Worm (Caenorhabditis elegans) whole organism, L2 larva: ENCODE data around the gene gst-32.

Experiments
- C34F6.9 ChIP-seq: fragments of 150-350 bp; optimal IDR thresholded peaks from 2 replicates; lab custom pipeline; 2014; ENCODE audit warnings: missing biosample characterization, missing genetic modification characterization
- alr-1 ChIP-seq: fragments of 150-350 bp; optimal IDR thresholded peaks from 2 replicates; lab custom pipeline; 2014; ENCODE audit warnings: missing biosample characterization, missing genetic modification characterization
- blmp-1 ChIP-seq: sonication (generic microtip); optimal IDR thresholded peaks from 2 replicates; lab custom pipeline; 2017; ENCODE audit warnings: missing genetic modification characterization, mild to moderate bottlenecking, missing compliant biosample characterization, antibody characterized with exemption, moderate library complexity; ENCODE audit not compliant: insufficient read depth
- egl-27 ChIP-seq: sonication (generic microtip); optimal IDR thresholded peaks from 3 replicates; lab custom pipeline; 2017; ENCODE audit warnings: missing biosample characterization, missing genetic modification reagents, missing genetic modification characterization
- elt-1 ChIP-seq: fragments of 150-350 bp; optimal IDR thresholded peaks from 2 replicates; lab custom pipeline; 2014; ENCODE audit warnings: missing biosample characterization, missing genetic modification characterization
- lin-39 ChIP-seq: fragments of 150-350 bp; optimal IDR thresholded peaks from 2 replicates; lab custom pipeline; 2014; ENCODE audit warnings: missing biosample characterization, missing genetic modification reagents, missing genetic modification characterization
- lsy-2 ChIP-seq, 2 experiments: fragments of 150-350 bp in 1 of 2; sonication (generic microtip) in 1 of 2; optimal IDR thresholded peaks; 2 replicates each; lab custom pipeline; 2014 to 2017; ENCODE audit warnings: missing biosample characterization in 2 of 2, missing genetic modification characterization in 2 of 2
- nhr-12 ChIP-seq: fragments of 150-350 bp; optimal IDR thresholded peaks from 2 replicates; lab custom pipeline; 2014; ENCODE audit warnings: missing biosample characterization, missing genetic modification characterization
- nhr-237 ChIP-seq: fragments of 150-350 bp; optimal IDR thresholded peaks from 2 replicates; lab custom pipeline; 2014; ENCODE audit warnings: missing biosample characterization, missing genetic modification characterization
- snpc-4 ChIP-seq: fragments of 150-350 bp; optimal IDR thresholded peaks from 2 replicates; lab custom pipeline; 2014; ENCODE audit warnings: missing biosample characterization, missing genetic modification characterization
- unc-55 ChIP-seq: fragments of 150-350 bp; sonication (generic microtip); optimal IDR thresholded peaks from 3 replicates; lab custom pipeline; 2014; ENCODE audit warnings: missing biosample characterization, missing genetic modification reagents, missing genetic modification characterization
- ztf-1 ChIP-seq: fragments of 200-800 bp; sonication (Bioruptor generic); conservative IDR thresholded peaks from 2 replicates; pipeline ENCODE4 v1.3.6; 2022; ENCODE audit warnings: missing genetic modification characterization, missing compliant biosample characterization
- ztf-11 ChIP-seq: sonication (generic microtip); optimal IDR thresholded peaks from 2 replicates; lab custom pipeline; 2017; ENCODE audit warnings: missing biosample characterization, missing genetic modification characterization

DNA sequence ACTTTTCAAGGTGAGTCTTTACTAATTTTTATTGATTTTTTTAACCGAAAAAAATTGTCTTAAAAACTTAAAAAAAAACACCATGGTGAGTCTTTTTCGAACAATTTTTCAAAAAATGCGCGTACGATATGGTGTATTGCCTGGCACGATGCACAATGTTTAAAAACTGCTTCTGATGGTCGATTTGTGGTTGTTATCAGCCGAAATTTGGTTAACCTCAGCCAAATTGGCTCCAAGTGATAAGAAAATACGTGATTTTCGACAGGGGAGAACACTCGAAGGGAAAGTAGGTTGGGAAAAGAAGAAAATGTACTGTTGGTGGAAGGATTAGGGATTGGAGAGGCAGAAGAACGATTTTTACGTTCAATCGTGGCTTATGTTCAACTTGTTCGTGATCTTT is 29.2 kb upstream of the gst-32 start:
- TF ChIP-seq ztf-1 (GFP tag; lab: Robert Waterston, UW) (no peak), lin-39 (no peak), elt-1 (no peak), ztf-11 (tag; lab: Kevin White, UChicago) (no peak), alr-1 (tag; lab: Kevin White, UChicago) (no peak), unc-55 (GFP tag; lab: Kevin White, UChicago) (no peak), snpc-4 (no peak), C34F6.9 (tag; lab: Kevin White, UChicago) (no peak), lsy-2 (tag; optimal IDR thresholded peaks at IDR 0.05; lab: Kevin White, UChicago) (no peak), nhr-12 (tag; lab: Kevin White, UChicago) (no peak), nhr-237 (tag; lab: Kevin White, UChicago) (no peak), egl-27 (tag; lab: Kevin White, UChicago) (no peak), blmp-1 (tag; lab: Kevin White, UChicago) (no peak)
